Worm (Caenorhabditis elegans) whole organism, L4 larva: ENCODE data around the gene R02F2.4.

Source experiments
- T20F7.1 ChIP-seq: fragments of 200-800 bp; sonication (Bioruptor generic); optimal IDR thresholded peaks from 2 replicates; lab custom pipeline; 2018; ENCODE audit warnings: mild to moderate bottlenecking, missing genetic modification characterization, missing compliant biosample characterization
- ZK337.2 ChIP-seq: fragments of 200-800 bp; sonication (Bioruptor generic); IDR thresholded peaks from 2 replicates; pipeline ENCODE4 v1.3.6; 2022; ENCODE audit warnings: missing genetic modification reagents, missing genetic modification characterization, missing compliant biosample characterization
- ZK546.5 ChIP-seq, 2 experiments: sonication (generic microtip); optimal IDR thresholded peaks; 2 replicates each; lab custom pipeline; 2017; ENCODE audit warnings: missing biosample characterization in 2 of 2, missing genetic modification characterization in 2 of 2
- aly-2 ChIP-seq: sonication (generic microtip); optimal IDR thresholded peaks from 2 replicates; lab custom pipeline; 2018; ENCODE audit warnings: missing biosample characterization, missing genetic modification characterization
- ama-1 ChIP-seq: fragments of 150-350 bp; optimal IDR thresholded peaks from 2 replicates; lab custom pipeline; 2014; ENCODE audit warnings: inconsistent platforms, mixed read lengths
- attf-4 ChIP-seq: sonication (generic microtip); optimal IDR thresholded peaks from 3 replicates; lab custom pipeline; 2017; ENCODE audit warnings: missing biosample characterization, missing genetic modification characterization
- ceh-20 ChIP-seq: fragments of 200-800 bp; sonication (Bioruptor generic); IDR thresholded peaks from 2 replicates; pipeline ENCODE4 v1.3.6; 2022; ENCODE audit warnings: missing genetic modification reagents, missing genetic modification characterization, missing compliant biosample characterization
- ceh-44 ChIP-seq: fragments of 200-800 bp; sonication (Bioruptor generic); IDR thresholded peaks from 2 replicates; pipeline ENCODE4 v1.3.6; 2022; ENCODE audit warnings: missing genetic modification reagents, missing genetic modification characterization, missing compliant biosample characterization
- ceh-62 ChIP-seq: sonication (generic microtip); optimal IDR thresholded peaks from 2 replicates; lab custom pipeline; 2017; ENCODE audit warnings: missing biosample characterization, missing genetic modification characterization
- ces-1 ChIP-seq: fragments of 150-350 bp; sonication (generic microtip); optimal IDR thresholded peaks from 4 replicates; lab custom pipeline; 2014; ENCODE audit warnings: missing biosample characterization, missing genetic modification reagents, missing genetic modification characterization
- cey-2 ChIP-seq: sonication (generic microtip); optimal IDR thresholded peaks from 3 replicates; lab custom pipeline; 2017; ENCODE audit warnings: missing genetic modification characterization, mild to moderate bottlenecking, missing compliant biosample characterization, antibody characterized with exemption, borderline replicate concordance; ENCODE audit not compliant: insufficient read depth
- ctbp-1 ChIP-seq: fragments of 200-800 bp; sonication (Bioruptor generic); IDR thresholded peaks from 2 replicates; pipeline ENCODE4 v1.3.6; 2022; ENCODE audit warnings: missing genetic modification reagents, missing genetic modification characterization, missing compliant biosample characterization
- daf-16 ChIP-seq, 3 experiments: sonication (generic microtip); optimal IDR thresholded peaks; 2 replicates each; lab custom pipeline; 2016 to 2017; ENCODE audit warnings: missing genetic modification characterization in 3 of 3, missing genetic modification reagents in 3 of 3, mild to moderate bottlenecking in 2 of 3, missing compliant biosample characterization in 2 of 3, missing biosample characterization in 1 of 3, moderate library complexity in 1 of 3
- dmd-8 ChIP-seq: fragments of 200-800 bp; sonication (Bioruptor generic); IDR thresholded peaks from 2 replicates; pipeline ENCODE4 v1.3.6; 2022; ENCODE audit warnings: missing genetic modification characterization, missing compliant biosample characterization
- hlh-11 ChIP-seq: fragments of 200-800 bp; sonication (Bioruptor generic); optimal IDR thresholded peaks from 2 replicates; lab custom pipeline; 2018; ENCODE audit warnings: mild to moderate bottlenecking, missing genetic modification characterization, missing compliant biosample characterization
- hlh-30 ChIP-seq: sonication (generic microtip); optimal IDR thresholded peaks from 2 replicates; lab custom pipeline; 2017; ENCODE audit warnings: antibody characterized with exemption, mild to moderate bottlenecking, missing genetic modification characterization, missing compliant biosample characterization; ENCODE audit not compliant: insufficient read depth
- hmg-1.1 ChIP-seq: fragments of 200-800 bp; sonication (Bioruptor generic); IDR thresholded peaks from 2 replicates; pipeline ENCODE4 v1.3.6; 2022; ENCODE audit warnings: missing genetic modification reagents, missing genetic modification characterization, missing compliant biosample characterization
- jun-1 ChIP-seq: fragments of 150-350 bp; optimal IDR thresholded peaks from 2 replicates; lab custom pipeline; 2014; ENCODE audit warnings: missing biosample characterization, missing genetic modification reagents, missing genetic modification characterization
- lin-13 ChIP-seq: fragments of 150-350 bp; optimal IDR thresholded peaks from 2 replicates; lab custom pipeline; 2014; ENCODE audit warnings: missing biosample characterization, missing genetic modification reagents, missing genetic modification characterization
- lin-39 ChIP-seq: fragments of 150-350 bp; optimal IDR thresholded peaks from 2 replicates; lab custom pipeline; 2014; ENCODE audit warnings: missing biosample characterization, missing genetic modification reagents, missing genetic modification characterization
- lir-3 ChIP-seq: sonication (generic microtip); optimal IDR thresholded peaks from 2 replicates; lab custom pipeline; 2016; ENCODE audit warnings: mild to moderate bottlenecking, missing genetic modification characterization, missing compliant biosample characterization
- lsy-2 ChIP-seq, 2 experiments: fragments of 150-350 bp in 1 of 2; sonication (generic microtip) in 1 of 2; optimal IDR thresholded peaks; 2 replicates each; lab custom pipeline; 2014 to 2017; ENCODE audit warnings: missing biosample characterization in 2 of 2, missing genetic modification characterization in 2 of 2
- madf-9 ChIP-seq: fragments of 200-800 bp; sonication (Bioruptor generic); conservative IDR thresholded peaks from 2 replicates; pipeline ENCODE4 v1.3.6; 2022; ENCODE audit warnings: missing genetic modification reagents, missing genetic modification characterization, missing compliant biosample characterization
- mdl-1 ChIP-seq, 2 experiments: fragments of 150-350 bp in 1 of 2; sonication (generic microtip) in 1 of 2; optimal IDR thresholded peaks; 2 replicates each; lab custom pipeline; 2014 to 2017; ENCODE audit warnings: missing biosample characterization in 2 of 2, missing genetic modification characterization in 2 of 2
- mdt-29 ChIP-seq: fragments of 200-800 bp; sonication (Bioruptor generic); IDR thresholded peaks from 2 replicates; pipeline ENCODE4 v1.3.6; 2022; ENCODE audit warnings: missing genetic modification reagents, missing genetic modification characterization, missing compliant biosample characterization
- mep-1 ChIP-seq: fragments of 150-350 bp; sonication (generic microtip); optimal IDR thresholded peaks from 3 replicates; lab custom pipeline; 2014; ENCODE audit warnings: missing biosample characterization, missing genetic modification characterization
- mxl-3 ChIP-seq: fragments of 200-800 bp; sonication (Bioruptor generic); optimal IDR thresholded peaks from 2 replicates; lab custom pipeline; 2018; ENCODE audit warnings: mild to moderate bottlenecking, missing genetic modification characterization, missing compliant biosample characterization
- nhr-11 ChIP-seq: fragments of 150-350 bp; optimal IDR thresholded peaks from 2 replicates; lab custom pipeline; 2014; ENCODE audit warnings: missing biosample characterization, missing genetic modification characterization
- nhr-111 ChIP-seq: fragments of 200-800 bp; sonication (Bioruptor generic); optimal IDR thresholded peaks from 2 replicates; lab custom pipeline; 2018; ENCODE audit warnings: mild to moderate bottlenecking, missing genetic modification characterization, missing compliant biosample characterization
- nhr-237 ChIP-seq: sonication (generic microtip); optimal IDR thresholded peaks from 2 replicates; lab custom pipeline; 2017; ENCODE audit warnings: missing biosample characterization, missing genetic modification characterization
- nhr-28 ChIP-seq: fragments of 150-350 bp; optimal IDR thresholded peaks from 2 replicates; lab custom pipeline; 2014; ENCODE audit warnings: missing biosample characterization, missing genetic modification characterization
- nhr-6 ChIP-seq: fragments of 150-350 bp; optimal IDR thresholded peaks from 2 replicates; lab custom pipeline; 2014; ENCODE audit warnings: missing biosample characterization, missing genetic modification characterization
- nhr-76 ChIP-seq: fragments of 150-350 bp; optimal IDR thresholded peaks from 2 replicates; lab custom pipeline; 2014; ENCODE audit warnings: missing biosample characterization, missing genetic modification characterization
- pqm-1 ChIP-seq: sonication (generic microtip); optimal IDR thresholded peaks from 2 replicates; lab custom pipeline; 2017; ENCODE audit warnings: missing biosample characterization, missing genetic modification characterization
- rbr-2 ChIP-seq: sonication (generic microtip); optimal IDR thresholded peaks from 2 replicates; lab custom pipeline; 2016; ENCODE audit warnings: missing genotype, missing genetic modification characterization, missing compliant biosample characterization
- sdz-12 ChIP-seq: fragments of 200-800 bp; sonication (Bioruptor generic); optimal IDR thresholded peaks from 2 replicates; lab custom pipeline; 2018; ENCODE audit warnings: mild to moderate bottlenecking, missing genetic modification characterization, missing compliant biosample characterization
- set-16 ChIP-seq: fragments of 200-800 bp; sonication (Bioruptor generic); IDR thresholded peaks from 2 replicates; pipeline ENCODE4 v1.3.6; 2022; ENCODE audit warnings: missing genetic modification reagents, missing genetic modification characterization, missing compliant biosample characterization
- skn-1 ChIP-seq: fragments of 150-350 bp; optimal IDR thresholded peaks from 2 replicates; lab custom pipeline; 2014; ENCODE audit warnings: missing biosample characterization, missing genetic modification characterization
- snpc-1.2 ChIP-seq: fragments of 200-800 bp; sonication (Bioruptor generic); IDR thresholded peaks from 2 replicates; pipeline ENCODE4 v1.3.6; 2022; ENCODE audit warnings: missing genetic modification reagents, missing genetic modification characterization, missing compliant biosample characterization
- spr-3 ChIP-seq: fragments of 200-800 bp; sonication (Bioruptor generic); optimal IDR thresholded peaks from 2 replicates; lab custom pipeline; 2018; ENCODE audit warnings: mild to moderate bottlenecking, missing genetic modification characterization, missing compliant biosample characterization
- tra-1 ChIP-seq: fragments of 200-800 bp; sonication (Bioruptor generic); IDR thresholded peaks from 2 replicates; pipeline ENCODE4 v1.3.6; 2022; ENCODE audit warnings: missing genetic modification reagents, missing genetic modification characterization, missing compliant biosample characterization
- unc-39 ChIP-seq: sonication (generic microtip); optimal IDR thresholded peaks from 2 replicates; lab custom pipeline; 2017; ENCODE audit warnings: missing biosample characterization, missing genetic modification characterization
- zip-11 ChIP-seq: fragments of 200-800 bp; sonication (Bioruptor generic); IDR thresholded peaks from 2 replicates; pipeline ENCODE4 v1.3.6; 2022; ENCODE audit warnings: missing genetic modification characterization, missing compliant biosample characterization

Gene R02F2.4

ce11 chrIII:5461079-5461478 lies 23.0 kb upstream of the R02F2.4 start, which contains the start of gene F48E8.3:
TSS of gene F48E8.3 (plus strand) at chrIII:5461379.
- no peak for TF ChIP-seq nhr-6
- TF ChIP-seq mdl-1 (tag; optimal IDR thresholded peaks at IDR 0.05; lab: Kevin White, UChicago), result no peak
- TF ChIP-seq madf-9 (GFP tag; lab: Robert Waterston, UW), result no peak
- no peak for TF ChIP-seq ama-1 (lab: Kevin White, UChicago)
- TF ChIP-seq cey-2 (tag; lab: Kevin White, UChicago), result no peak
- no peak for TF ChIP-seq dmd-8
- no peak for TF ChIP-seq nhr-237 (tag; lab: Kevin White, UChicago)
- no peak for TF ChIP-seq nhr-76 (tag; lab: Kevin White, UChicago)
- TF ChIP-seq set-16, result no peak
- no peak for TF ChIP-seq lin-13
- no peak for TF ChIP-seq lin-39 (tag; lab: Kevin White, UChicago)
- no peak for TF ChIP-seq unc-39 (tag; lab: Kevin White, UChicago)
- no peak for TF ChIP-seq attf-4
- TF ChIP-seq mep-1 (tag; lab: Kevin White, UChicago), result no peak

DNA sequence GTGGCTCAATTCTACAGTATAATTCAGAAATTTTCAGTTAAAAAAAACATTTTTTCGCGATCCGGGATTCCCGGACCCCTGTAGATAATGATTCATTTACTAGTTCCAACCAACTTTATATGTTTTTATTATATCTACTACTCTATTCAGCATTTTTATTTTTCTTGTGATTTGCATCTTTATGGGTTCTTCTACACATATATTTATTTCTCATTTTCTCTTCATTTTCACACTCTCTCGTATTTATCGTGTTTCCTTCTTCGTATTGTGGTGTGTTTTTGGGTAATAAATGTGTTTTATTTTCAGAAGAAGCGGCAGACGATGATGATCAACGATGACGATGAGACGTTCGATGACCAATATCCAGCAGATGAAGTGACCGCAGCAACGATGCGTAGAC lies 20.0 kb upstream of the R02F2.4 start, which contains the start of gene F48E8.2:
TSS of gene F48E8.2 (plus strand) at position 301 of the 400 bp plus-strand sequence.
- TF ChIP-seq mdt-29 (no peak), nhr-28 (tag; lab: Kevin White, UChicago) (no peak), ces-1 (GFP tag; lab: Kevin White, UChicago) (no peak), hmg-1.1 (GFP tag; lab: Robert Waterston, UW) (no peak), lir-3 (no peak), rbr-2 (tag; lab: Kevin White, UChicago) (no peak), ctbp-1 (no peak), pqm-1 (tag; lab: Kevin White, UChicago) (no peak), nhr-237 (tag; lab: Kevin White, UChicago) (no peak), ZK337.2 (GFP tag; lab: Robert Waterston, UW) (no peak), nhr-76 (tag; lab: Kevin White, UChicago) (no peak)

- peak; percentile 5 for TF ChIP-seq nhr-28 (tag; lab: Kevin White, UChicago)
- peak in 1 of 2 experiments; percentile 10 for TF ChIP-seq mdl-1 (tag; optimal IDR thresholded peaks at IDR 0.05; lab: Kevin White, UChicago)
- no peak for TF ChIP-seq ceh-62 (tag; lab: Kevin White, UChicago)
- no peak for TF ChIP-seq nhr-111 (GFP tag; lab: Kevin White, UChicago)
- no peak for TF ChIP-seq mxl-3 (GFP tag; lab: Kevin White, UChicago)
- TF ChIP-seq ces-1 (GFP tag; lab: Kevin White, UChicago), result no peak
- no peak for TF ChIP-seq tra-1 (GFP tag; lab: Robert Waterston, UW)
- no peak for TF ChIP-seq ceh-20 (GFP tag; lab: Robert Waterston, UW)
- TF ChIP-seq hlh-11, result no peak
- no peak for TF ChIP-seq ceh-44
- TF ChIP-seq T20F7.1, result no peak
- no peak for TF ChIP-seq snpc-1.2 (GFP tag; lab: Robert Waterston, UW)
These were observed 19.2 kb upstream of the R02F2.4 start for ce11 chrIII:5464850-5465249.

DNA sequence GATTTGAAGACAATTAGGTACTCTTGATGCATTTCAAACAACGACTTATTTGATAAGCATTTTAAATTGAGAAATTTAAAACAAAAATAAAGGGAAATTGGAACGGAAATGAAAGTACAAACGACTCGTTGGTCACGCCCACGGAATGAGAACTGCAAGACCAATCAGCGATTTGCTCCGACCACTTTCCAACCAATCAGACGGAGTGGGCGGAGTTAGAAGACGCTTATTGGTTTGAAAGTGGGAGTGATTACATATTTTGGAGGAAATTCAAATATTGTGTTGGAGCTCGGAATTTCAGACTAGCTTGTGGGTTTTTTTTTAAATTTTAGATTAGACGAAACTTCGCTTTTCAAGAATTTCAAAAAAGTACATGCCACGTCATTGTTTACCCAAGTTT lies 15.0 kb upstream of the R02F2.4 start:
- TF ChIP-seq pqm-1 (tag; lab: Kevin White, UChicago), result no peak
- TF ChIP-seq spr-3 (GFP tag; lab: Kevin White, UChicago), result no peak
- TF ChIP-seq sdz-12, result no peak
- TF ChIP-seq lsy-2 (tag; optimal IDR thresholded peaks at IDR 0.05; lab: Kevin White, UChicago), result no peak
- no peak for TF ChIP-seq mdl-1 (tag; optimal IDR thresholded peaks at IDR 0.05; lab: Kevin White, UChicago)
- TF ChIP-seq hlh-11, result no peak
- no peak for TF ChIP-seq hlh-30 (tag; lab: Kevin White, UChicago)
- TF ChIP-seq zip-11, result no peak
- TF ChIP-seq jun-1 (tag; lab: Kevin White, UChicago), result no peak
- no peak for TF ChIP-seq skn-1 (tag; lab: Kevin White, UChicago)
- no peak for TF ChIP-seq daf-16 (GFP tag; optimal IDR thresholded peaks at IDR 0.05; lab: Kevin White, UChicago)
- no peak for TF ChIP-seq daf-16 (tag; optimal IDR thresholded peaks at IDR 0.05; lab: Kevin White, UChicago)
- TF ChIP-seq hmg-1.1 (GFP tag; lab: Robert Waterston, UW), result no peak
- TF ChIP-seq ZK546.5 (tag; optimal IDR thresholded peaks at IDR 0.05; lab: Kevin White, UChicago), result no peak
- TF ChIP-seq nhr-76 (tag; lab: Kevin White, UChicago), result no peak
- TF ChIP-seq nhr-11 (tag; lab: Kevin White, UChicago), result no peak
- TF ChIP-seq aly-2 (tag; lab: Kevin White, UChicago), result no peak
- TF ChIP-seq tra-1 (GFP tag; lab: Robert Waterston, UW), result no peak
- TF ChIP-seq, all 104 proteins: peak for 0
